Fruit fly (Drosophila melanogaster) whole organism, embryonic: Measurements from ENCODE around the gene CG31997.
A peak's percentile ranks its signal among the peaks of the same experiment; 100 is the strongest.

Experiments used
- ATbp ChIP-seq: fragments of 200-800 bp; sonication (Bioruptor generic); optimal IDR thresholded peaks from 2 replicates; lab custom pipeline; 2017; ENCODE audit warnings: missing biosample characterization, mild to moderate bottlenecking, missing genetic modification characterization, missing genetic modification reagents
- Asciz ChIP-seq: fragments of 200-800 bp; sonication (Bioruptor generic); optimal IDR thresholded peaks from 2 replicates; lab custom pipeline; 2017; ENCODE audit warnings: missing biosample characterization, mild to moderate bottlenecking, missing genetic modification characterization, missing genetic modification reagents
- Atf6 ChIP-seq: fragments of 200-800 bp; sonication (Bioruptor generic); IDR thresholded peaks from 2 replicates; pipeline ENCODE4 v1.3.6; 2022; ENCODE audit warnings: missing biosample characterization, missing genetic modification characterization
- Awh ChIP-seq: fragments of 200-800 bp; sonication (Bioruptor generic); IDR thresholded peaks from 2 replicates; pipeline ENCODE4, ENCODE4 v1.3.6; 2022; ENCODE audit warnings: missing biosample characterization, missing genetic modification characterization
- BEAF-32 ChIP-seq: fragments of 200-800 bp; sonication (Bioruptor generic); optimal IDR thresholded peaks from 3 replicates; lab custom pipeline; 2017; ENCODE audit warnings: missing biosample characterization, missing genetic modification characterization, mild to moderate bottlenecking, moderate library complexity, missing genetic modification reagents
- CG1024 ChIP-seq: fragments of 200-800 bp; sonication (Bioruptor generic); IDR thresholded peaks from 2 replicates; pipeline ENCODE4 v1.3.6; 2022; ENCODE audit warnings: missing biosample characterization, missing genetic modification characterization
- CG11695 ChIP-seq: fragments of 200-800 bp; sonication (Bioruptor generic); IDR thresholded peaks from 3 replicates; pipeline ENCODE4 v1.3.6; 2022; ENCODE audit warnings: missing biosample characterization, missing genetic modification characterization
- CG15601 ChIP-seq: fragments of 200-800 bp; sonication (Bioruptor generic); optimal IDR thresholded peaks from 3 replicates; lab custom pipeline; 2019; ENCODE audit warnings: missing biosample characterization, mild to moderate bottlenecking, missing genetic modification characterization, moderate library complexity
- CG1603 ChIP-seq: fragments of 200-800 bp; sonication (Bioruptor generic); optimal IDR thresholded peaks from 2 replicates; lab custom pipeline; 2019; ENCODE audit warnings: missing biosample characterization, mild to moderate bottlenecking, missing genetic modification characterization, moderate library complexity
- CG1647 ChIP-seq: fragments of 200-800 bp; sonication (Bioruptor generic); optimal IDR thresholded peaks from 3 replicates; lab custom pipeline; 2016; ENCODE audit warnings: missing biosample characterization, missing genetic modification characterization
- CG17802 ChIP-seq: fragments of 200-800 bp; sonication (Bioruptor generic); optimal IDR thresholded peaks from 2 replicates; lab custom pipeline; 2018; ENCODE audit warnings: missing biosample characterization, mild to moderate bottlenecking, missing genetic modification characterization, moderate library complexity
- CG30020 ChIP-seq: fragments of 200-800 bp; optimal IDR thresholded peaks from 2 replicates; lab custom pipeline; 2019; ENCODE audit warnings: missing biosample characterization, mild to moderate bottlenecking, missing genetic modification characterization, moderate library complexity
- CG3065 ChIP-seq: fragments of 200-800 bp; sonication (Bioruptor generic); optimal IDR thresholded peaks from 2 replicates; lab custom pipeline; 2016; ENCODE audit warnings: missing biosample characterization, missing genetic modification characterization
- CG5245 ChIP-seq: fragments of 200-800 bp; sonication (Bioruptor generic); optimal IDR thresholded peaks from 3 replicates; lab custom pipeline; 2016; ENCODE audit warnings: missing biosample characterization, missing genetic modification characterization
- CG5953 ChIP-seq: fragments of 200-800 bp; sonication (Bioruptor generic); IDR thresholded peaks from 2 replicates; pipeline ENCODE4 v1.3.6; 2022; ENCODE audit warnings: missing biosample characterization, missing genetic modification characterization
- CG6272 ChIP-seq: fragments of 200-800 bp; sonication (Bioruptor generic); IDR thresholded peaks from 2 replicates; pipeline ENCODE4 v1.3.6; 2022; ENCODE audit warnings: missing biosample characterization, missing genetic modification characterization
- CG6791 ChIP-seq: fragments of 200-800 bp; sonication (Bioruptor generic); IDR thresholded peaks from 3 replicates; pipeline ENCODE4 v1.3.6; 2022; ENCODE audit warnings: missing biosample characterization, missing genetic modification characterization; ENCODE audit not compliant: partially characterized antibody
- CG7372 ChIP-seq: fragments of 200-800 bp; sonication (Bioruptor generic); IDR thresholded peaks from 2 replicates; pipeline ENCODE4 v1.3.6; 2022; ENCODE audit warnings: missing biosample characterization, missing genetic modification characterization
- CG9876 ChIP-seq: fragments of 200-800 bp; sonication (Bioruptor generic); optimal IDR thresholded peaks from 2 replicates; lab custom pipeline; 2016; ENCODE audit warnings: missing biosample characterization, missing genetic modification characterization
- Dfd ChIP-seq, 2 experiments: fragments of >200 bp; optimal IDR thresholded peaks; 2 replicates each; lab custom pipeline; 2017; ENCODE audit warnings: missing biosample characterization in 2 of 2, missing genetic modification characterization in 2 of 2
- Eip74EF ChIP-seq, 2 experiments: fragments of 200-800 bp in 1 of 2; fragments of >200 bp in 1 of 2; sonication (Bioruptor generic) in 1 of 2; optimal IDR thresholded peaks; 2 replicates each; lab custom pipeline; 2017 to 2019; ENCODE audit warnings: missing biosample characterization in 2 of 2, missing genetic modification characterization in 2 of 2, mild to moderate bottlenecking in 1 of 2, moderate library complexity in 1 of 2
- Fer1 ChIP-seq: fragments of 200-800 bp; sonication (Bioruptor generic); optimal IDR thresholded peaks from 2 replicates; lab custom pipeline; 2017; ENCODE audit warnings: missing biosample characterization, mild to moderate bottlenecking, missing genetic modification characterization
- Jarid2 ChIP-seq: fragments of 200-800 bp; sonication (Bioruptor generic); optimal IDR thresholded peaks from 3 replicates; lab custom pipeline; 2017; ENCODE audit warnings: mild to moderate bottlenecking, missing biosample characterization, missing genetic modification reagents, missing genetic modification characterization
- Med ChIP-seq: fragments of 200-800 bp; sonication (Bioruptor generic); peaks from one replicate; lab custom pipeline; 2016; ENCODE audit warnings: missing biosample characterization, missing genetic modification characterization, mild to moderate bottlenecking, inconsistent platforms, moderate library complexity
- Scr ChIP-seq: fragments of 200-800 bp; sonication (Bioruptor generic); IDR thresholded peaks from 2 replicates; pipeline ENCODE4 v1.3.6; 2022; ENCODE audit warnings: missing biosample characterization, missing genetic modification characterization; ENCODE audit not compliant: partially characterized antibody
- Sox100B ChIP-seq: fragments of 200-800 bp; sonication (Bioruptor generic); optimal IDR thresholded peaks from 3 replicates; lab custom pipeline; 2018; ENCODE audit warnings: missing biosample characterization, mild to moderate bottlenecking, missing genetic modification characterization
- Usf ChIP-seq: fragments of 200-800 bp; sonication (Bioruptor generic); optimal IDR thresholded peaks from 2 replicates; lab custom pipeline; 2017; ENCODE audit warnings: missing genotype, missing biosample characterization, missing genetic modification characterization
- Xbp1 ChIP-seq: fragments of 200-800 bp; sonication (Bioruptor generic); optimal IDR thresholded peaks from 3 replicates; lab custom pipeline; 2016; ENCODE audit warnings: missing biosample characterization, mild to moderate bottlenecking, missing genetic modification characterization
- ab ChIP-seq: fragments of 200-800 bp; sonication (Bioruptor generic); optimal IDR thresholded peaks from 2 replicates; lab custom pipeline; 2016; ENCODE audit warnings: missing biosample characterization, missing genetic modification characterization
- ase ChIP-seq: fragments of 200-800 bp; sonication (Bioruptor generic); IDR thresholded peaks from 3 replicates; pipeline ENCODE4 v1.3.6; 2022; ENCODE audit warnings: missing biosample characterization, missing genetic modification characterization
- bbx ChIP-seq: fragments of 200-800 bp; sonication (Bioruptor generic); IDR thresholded peaks from 2 replicates; pipeline ENCODE4 v1.3.6; 2022; ENCODE audit warnings: missing biosample characterization, missing genetic modification characterization; ENCODE audit not compliant: partially characterized antibody
- cad ChIP-seq: fragments of >200 bp; optimal IDR thresholded peaks from 2 replicates; lab custom pipeline; 2017; ENCODE audit warnings: missing biosample characterization, missing genetic modification characterization
- cato ChIP-seq: fragments of 200-800 bp; sonication (Bioruptor generic); optimal IDR thresholded peaks from 2 replicates; lab custom pipeline; 2016; ENCODE audit warnings: missing biosample characterization, missing genetic modification characterization, borderline replicate concordance
- caup ChIP-seq: fragments of 200-800 bp; sonication (Bioruptor generic); optimal IDR thresholded peaks from 3 replicates; lab custom pipeline; 2017; ENCODE audit warnings: missing biosample characterization, mild to moderate bottlenecking, missing genetic modification characterization, moderate library complexity; ENCODE audit not compliant: severe bottlenecking
- dimm ChIP-seq: fragments of 200-800 bp; sonication (Bioruptor generic); IDR thresholded peaks from 2 replicates; pipeline ENCODE4 v1.3.6; 2022; ENCODE audit warnings: missing biosample characterization, missing genetic modification characterization
- gro ChIP-seq: fragments of 200-800 bp; sonication (Bioruptor generic); optimal IDR thresholded peaks from 2 replicates; lab custom pipeline; 2016; ENCODE audit warnings: missing biosample characterization, missing genetic modification characterization
- gsb-n ChIP-seq: fragments of 200-800 bp; sonication (Bioruptor generic); optimal IDR thresholded peaks from 3 replicates; lab custom pipeline; 2018; ENCODE audit warnings: missing biosample characterization, mild to moderate bottlenecking, missing genetic modification characterization
- nerfin-2 ChIP-seq: fragments of 200-800 bp; sonication (Bioruptor generic); IDR thresholded peaks from 2 replicates; pipeline ENCODE4 v1.3.6; 2022; ENCODE audit warnings: missing biosample characterization, missing genetic modification characterization; ENCODE audit not compliant: partially characterized antibody
- nom ChIP-seq: fragments of 200-800 bp; sonication (Bioruptor generic); optimal IDR thresholded peaks from 2 replicates; lab custom pipeline; 2017; ENCODE audit warnings: missing biosample characterization, missing genetic modification characterization, mild to moderate bottlenecking, moderate library complexity, missing genetic modification reagents
- pan ChIP-seq, 4 experiments: fragments of >200 bp in 3 of 4; fragments of 200-800 bp in 1 of 4; sonication (Bioruptor generic) in 1 of 4; optimal IDR thresholded peaks in 3 of 4; IDR thresholded peaks in 1 of 4; 2 replicates each; pipeline versions ENCODE4 v1.3.6 to Lab custom; 2017 to 2022; ENCODE audit warnings: missing biosample characterization in 2 of 4, missing genetic modification characterization in 2 of 4, mixed read lengths in 1 of 4
- pros ChIP-seq: fragments of 200-800 bp; sonication (Bioruptor generic); optimal IDR thresholded peaks from 3 replicates; lab custom pipeline; 2019; ENCODE audit warnings: missing biosample characterization, mild to moderate bottlenecking, missing genetic modification characterization, moderate library complexity
- sd ChIP-seq: fragments of 200-800 bp; sonication (Bioruptor generic); optimal IDR thresholded peaks from 3 replicates; lab custom pipeline; 2018; ENCODE audit warnings: missing biosample characterization, mild to moderate bottlenecking, missing genetic modification characterization, moderate library complexity
- sens-2 ChIP-seq: fragments of 200-800 bp; sonication (Bioruptor generic); IDR thresholded peaks from 2 replicates; pipeline ENCODE4 v1.3.6; 2022; ENCODE audit warnings: missing biosample characterization, missing genetic modification characterization
- tna ChIP-seq: fragments of 200-800 bp; sonication (Bioruptor generic); IDR thresholded peaks from 2 replicates; pipeline ENCODE4 v1.3.6; 2022; ENCODE audit warnings: missing biosample characterization, missing genetic modification characterization; ENCODE audit not compliant: partially characterized antibody
- tup ChIP-seq: fragments of 200-800 bp; sonication (Bioruptor generic); optimal IDR thresholded peaks from 2 replicates; lab custom pipeline; 2016; ENCODE audit warnings: missing biosample characterization, mild to moderate bottlenecking, missing genetic modification characterization, moderate library complexity

The CG31997 gene

DNA sequence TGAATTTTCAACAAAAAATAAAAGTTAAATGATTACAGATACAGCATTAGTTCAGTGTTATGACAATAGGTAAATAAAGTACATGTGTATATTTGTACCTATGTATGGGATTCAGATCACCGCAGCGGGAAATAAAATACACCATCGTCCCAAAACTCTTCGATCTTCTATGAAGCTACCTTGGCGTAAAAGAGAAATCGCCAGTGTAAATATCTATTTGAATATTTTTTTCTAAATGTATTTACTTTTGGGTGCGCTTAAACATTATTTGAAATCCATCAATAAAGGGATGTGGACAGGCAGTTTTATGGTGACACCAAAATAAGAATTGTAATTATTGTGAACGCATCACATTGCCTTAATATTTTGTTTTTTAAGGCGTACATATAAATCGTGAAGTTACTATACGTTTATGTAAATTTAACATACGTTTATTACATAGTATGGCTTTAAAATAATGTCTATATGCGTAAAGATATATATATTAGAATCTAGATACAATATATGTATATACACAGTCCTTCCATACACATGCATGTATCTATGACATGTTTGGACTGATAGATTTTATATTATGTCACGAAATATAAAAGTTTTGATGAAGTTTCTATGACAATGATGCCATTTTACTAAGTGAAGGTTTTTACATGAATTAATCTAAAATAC lies 23.8 kb downstream of the CG31997 start, which contains the start of gene anne (continued):
- TF ChIP-seq dimm (no peak), ab (GFP tag; lab: Kevin White, UChicago) (no peak), CG1647 (GFP tag; lab: Kevin White, UChicago) (no peak)

dm6 chr4:130990-131389 lies 24.9 kb downstream of the CG31997 start:
- peak; percentile 5 for TF ChIP-seq Med (GFP tag; lab: Kevin White, UChicago)
- TF ChIP-seq Asciz (GFP tag; lab: Kevin White, UChicago): no peak
- TF ChIP-seq Dfd (GFP tag; optimal IDR thresholded peaks at IDR 0.05; lab: Kevin White, UChicago): peak in 1 of 2 experiments; percentile 7
- no peak for TF ChIP-seq CG9876 (GFP tag; lab: Kevin White, UChicago)
- TF ChIP-seq nom (GFP tag; lab: Kevin White, UChicago): no peak
- TF ChIP-seq tna: no peak
- peak; percentile 12 for TF ChIP-seq CG1603 (tag; lab: Kevin White, UChicago)
- peak; percentile 63 for TF ChIP-seq CG3065 (GFP tag; lab: Kevin White, UChicago)
- no peak for TF ChIP-seq Usf (GFP tag; lab: Kevin White, UChicago)

- no peak for TF ChIP-seq pan (optimal IDR thresholded peaks at IDR 0.05; lab: Kevin White, UChicago)
- no peak for TF ChIP-seq pan (GFP tag; optimal IDR thresholded peaks at IDR 0.05 in 1 of 2, IDR thresholded peaks at IDR 0.05 in 1 of 2)
- TF ChIP-seq sd (tag; lab: Kevin White, UChicago): no peak
- no peak for TF ChIP-seq Jarid2
- TF ChIP-seq CG5245: no peak
- TF ChIP-seq BEAF-32 (GFP tag; lab: Kevin White, UChicago): peak; percentile 11
- TF ChIP-seq Xbp1: no peak
- no peak for TF ChIP-seq ATbp (GFP tag; lab: Kevin White, UChicago)
- no peak for TF ChIP-seq CG7372
- no peak for TF ChIP-seq Sox100B (GFP tag; lab: Kevin White, UChicago)
- no peak for TF ChIP-seq Fer1 (GFP tag; lab: Kevin White, UChicago)
- TF ChIP-seq CG30020: peak; percentile 84
- peak; percentile 73 for TF ChIP-seq CG17802 (tag; lab: Kevin White, UChicago)
- TF ChIP-seq cad (GFP tag; lab: Kevin White, UChicago): no peak
- TF ChIP-seq gsb-n (tag; lab: Kevin White, UChicago): no peak
- TF ChIP-seq nerfin-2: 0 out of 2 replicates have a peak, but pooled peaks have one; percentile 33
- no peak for TF ChIP-seq CG11695 (GFP tag; lab: Robert Waterston, UW)
- no peak for TF ChIP-seq tup (GFP tag; lab: Kevin White, UChicago)
- TF ChIP-seq Eip74EF (GFP tag; optimal IDR thresholded peaks at IDR 0.05; lab: Kevin White, UChicago): no peak
- TF ChIP-seq caup: no peak
- no peak for TF ChIP-seq cato
- TF ChIP-seq CG5953: no peak
- TF ChIP-seq CG15601: no peak
- no peak for TF ChIP-seq Awh (GFP tag; lab: Robert Waterston, UW)
- TF ChIP-seq ase (GFP tag; lab: Robert Waterston, UW): no peak
- TF ChIP-seq CG1024 (GFP tag; lab: Robert Waterston, UW): peak; percentile 72
- TF ChIP-seq pros (GFP tag; lab: Kevin White, UChicago): no peak
- no peak for TF ChIP-seq CG6272 (GFP tag; lab: Robert Waterston, UW)
- TF ChIP-seq Scr (GFP tag; lab: Robert Waterston, UW): peak; percentile 31
- TF ChIP-seq gro: no peak
- no peak for TF ChIP-seq Atf6 (GFP tag; lab: Robert Waterston, UW)
- no peak for TF ChIP-seq bbx (GFP tag; lab: Robert Waterston, UW)
- no peak; the same call in 2 of the 3 replicates for TF ChIP-seq CG6791 (GFP tag; lab: Robert Waterston, UW)
- TF ChIP-seq sens-2: no peak
These were observed 25.3 kb downstream of the CG31997 start for dm6 chr4:130558-130957.
